Worm (Caenorhabditis elegans) whole organism, L1 larva: ENCODE results near the gene C48B4.6.
A peak's percentile ranks its signal among the peaks of the same experiment; 100 is the strongest.

ENCODE experiments used
- F16B12.6 ChIP-seq: fragments of 150-350 bp; optimal IDR thresholded peaks from 2 replicates; lab custom pipeline; 2014; ENCODE audit warnings: missing biosample characterization, missing genetic modification characterization
- Y116A8C.19 ChIP-seq: sonication (generic microtip); optimal IDR thresholded peaks from 2 replicates; lab custom pipeline; 2016; ENCODE audit warnings: missing compliant biosample characterization, missing genetic modification characterization, borderline replicate concordance
- aha-1 ChIP-seq: fragments of 150-350 bp; optimal IDR thresholded peaks from 2 replicates; lab custom pipeline; 2014; ENCODE audit warnings: missing biosample characterization, missing genetic modification characterization
- alr-1 ChIP-seq: fragments of 200-800 bp; sonication (Bioruptor generic); optimal IDR thresholded peaks from 2 replicates; lab custom pipeline; 2018; ENCODE audit warnings: borderline replicate concordance, mild to moderate bottlenecking, missing genetic modification characterization, missing compliant biosample characterization
- aly-2 ChIP-seq: fragments of 150-350 bp; optimal IDR thresholded peaks from 2 replicates; lab custom pipeline; 2014; ENCODE audit warnings: missing biosample characterization, missing genetic modification characterization
- ceh-8 ChIP-seq: fragments of 200-800 bp; sonication (Bioruptor generic); optimal IDR thresholded peaks from 2 replicates; lab custom pipeline; 2018; ENCODE audit warnings: mild to moderate bottlenecking, missing genetic modification characterization, moderate library complexity, missing compliant biosample characterization
- ceh-82 ChIP-seq, 3 experiments: fragments of 150-350 bp in 1 of 3; sonication (generic microtip) in 2 of 3; optimal IDR thresholded peaks; 2 replicates each; lab custom pipeline; 2014 to 2017; ENCODE audit warnings: missing biosample characterization in 3 of 3, missing genetic modification characterization in 3 of 3
- ceh-90 ChIP-seq: sonication (generic microtip); optimal IDR thresholded peaks from 2 replicates; lab custom pipeline; 2016; ENCODE audit warnings: missing genetic modification characterization, missing compliant biosample characterization
- dsc-1 ChIP-seq: sonication (generic microtip); optimal IDR thresholded peaks from 2 replicates; lab custom pipeline; 2016; ENCODE audit warnings: mild to moderate bottlenecking, missing genetic modification characterization, missing compliant biosample characterization
- efl-3 ChIP-seq: fragments of 200-800 bp; sonication (Bioruptor generic); optimal IDR thresholded peaks from 2 replicates; lab custom pipeline; 2018; ENCODE audit warnings: mild to moderate bottlenecking, missing genetic modification characterization, missing compliant biosample characterization
- egl-27 ChIP-seq, 2 experiments: fragments of 150-350 bp in 1 of 2; sonication (generic microtip); optimal IDR thresholded peaks; 3 replicates each; lab custom pipeline; 2017 to 2018; ENCODE audit warnings: missing biosample characterization in 2 of 2, missing genetic modification characterization in 2 of 2, missing genetic modification reagents in 2 of 2
- elt-2 ChIP-seq: sonication (generic microtip); optimal IDR thresholded peaks from 2 replicates; lab custom pipeline; 2016; ENCODE audit warnings: missing genetic modification characterization, mild to moderate bottlenecking, inconsistent platforms, missing compliant biosample characterization, missing genetic modification reagents
- ets-5 ChIP-seq: fragments of 200-800 bp; sonication (Bioruptor generic); IDR thresholded peaks from 2 replicates; pipeline ENCODE4 v1.3.6; 2022; ENCODE audit warnings: missing genetic modification characterization, missing compliant biosample characterization
- fkh-10 ChIP-seq: sonication (generic microtip); optimal IDR thresholded peaks from 2 replicates; lab custom pipeline; 2017; ENCODE audit warnings: missing biosample characterization, missing genetic modification reagents, missing genetic modification characterization
- fkh-8 ChIP-seq: sonication (generic microtip); optimal IDR thresholded peaks from 2 replicates; lab custom pipeline; 2016; ENCODE audit warnings: mild to moderate bottlenecking, missing genetic modification characterization, missing compliant biosample characterization
- fos-1 ChIP-seq: fragments of 150-350 bp; optimal IDR thresholded peaks from 2 replicates; lab custom pipeline; 2014; ENCODE audit warnings: missing biosample characterization, missing genetic modification characterization
- grh-1 ChIP-seq: fragments of 200-800 bp; sonication (Bioruptor generic); IDR thresholded peaks from 2 replicates; pipeline ENCODE4 v1.3.6; 2022; ENCODE audit warnings: missing genetic modification reagents, missing genetic modification characterization, missing compliant biosample characterization
- hlh-4 ChIP-seq: sonication (generic microtip); optimal IDR thresholded peaks from 2 replicates; lab custom pipeline; 2016; ENCODE audit warnings: mild to moderate bottlenecking, missing genetic modification characterization, missing compliant biosample characterization
- hpl-2 ChIP-seq: fragments of 150-350 bp; optimal IDR thresholded peaks from 2 replicates; lab custom pipeline; 2014; ENCODE audit warnings: missing biosample characterization, missing genetic modification reagents, missing genetic modification characterization
- isw-1 ChIP-seq: fragments of 200-800 bp; sonication (Bioruptor generic); IDR thresholded peaks from 2 replicates; pipeline ENCODE4 v1.3.6; 2022; ENCODE audit warnings: missing genetic modification characterization, missing compliant biosample characterization
- lin-14 ChIP-seq: fragments of 200-800 bp; sonication (Bioruptor generic); optimal IDR thresholded peaks from 2 replicates; lab custom pipeline; 2018; ENCODE audit warnings: mild to moderate bottlenecking, missing genetic modification characterization, moderate library complexity, missing compliant biosample characterization
- lin-15B ChIP-seq: fragments of 150-350 bp; sonication (generic microtip); optimal IDR thresholded peaks from 3 replicates; lab custom pipeline; 2014; ENCODE audit warnings: missing biosample characterization, missing genetic modification characterization
- lin-35 ChIP-seq, 2 experiments: fragments of 150-350 bp; optimal IDR thresholded peaks; 2 replicates each; lab custom pipeline; 2014; ENCODE audit warnings: missing biosample characterization in 2 of 2, missing genetic modification characterization in 2 of 2, missing genetic modification reagents in 2 of 2
- lin-39 ChIP-seq: fragments of 150-350 bp; optimal IDR thresholded peaks from 2 replicates; lab custom pipeline; 2014; ENCODE audit warnings: missing biosample characterization, missing genetic modification reagents, missing genetic modification characterization
- mab-9 ChIP-seq: fragments of 200-800 bp; sonication (Bioruptor generic); IDR thresholded peaks from 2 replicates; pipeline ENCODE4 v1.3.6; 2022; ENCODE audit warnings: missing genetic modification reagents, missing genetic modification characterization, missing compliant biosample characterization
- mdl-1 ChIP-seq, 2 experiments: fragments of 150-350 bp; optimal IDR thresholded peaks; 2 replicates each; lab custom pipeline; 2014 to 2017; ENCODE audit warnings: missing biosample characterization in 2 of 2, missing genetic modification characterization in 2 of 2, inconsistent platforms in 1 of 2
- nhr-11 ChIP-seq: fragments of 150-350 bp; optimal IDR thresholded peaks from 2 replicates; lab custom pipeline; 2014; ENCODE audit warnings: missing biosample characterization, missing genetic modification characterization
- nhr-12 ChIP-seq: sonication (generic microtip); optimal IDR thresholded peaks from 2 replicates; lab custom pipeline; 2017; ENCODE audit warnings: missing biosample characterization, missing genetic modification characterization
- nhr-19 ChIP-seq: fragments of 200-800 bp; sonication (Bioruptor generic); conservative IDR thresholded peaks from 2 replicates; pipeline ENCODE4 v1.3.6; 2022; ENCODE audit warnings: missing genetic modification characterization, missing compliant biosample characterization
- nhr-20 ChIP-seq: sonication (generic microtip); optimal IDR thresholded peaks from 2 replicates; lab custom pipeline; 2016; ENCODE audit warnings: mild to moderate bottlenecking, missing genetic modification characterization, missing compliant biosample characterization
- nhr-28 ChIP-seq: fragments of 150-350 bp; optimal IDR thresholded peaks from 2 replicates; lab custom pipeline; 2014; ENCODE audit warnings: missing biosample characterization, missing genetic modification characterization
- nhr-71 ChIP-seq: sonication (generic microtip); optimal IDR thresholded peaks from 2 replicates; lab custom pipeline; 2016; ENCODE audit warnings: mild to moderate bottlenecking, missing genetic modification characterization, moderate library complexity, missing compliant biosample characterization
- nhr-84 ChIP-seq: sonication (generic microtip); optimal IDR thresholded peaks from 2 replicates; lab custom pipeline; 2017; ENCODE audit warnings: missing biosample characterization, missing genetic modification characterization
- nhr-85 ChIP-seq: sonication (generic microtip); peaks from one replicate; lab custom pipeline; 2016; ENCODE audit warnings: missing genetic modification characterization, inconsistent platforms, missing compliant biosample characterization
- pag-3 ChIP-seq: sonication (generic microtip); optimal IDR thresholded peaks from 2 replicates; lab custom pipeline; 2017; ENCODE audit warnings: missing genetic modification characterization, mild to moderate bottlenecking, missing compliant biosample characterization, antibody characterized with exemption, borderline replicate concordance; ENCODE audit not compliant: insufficient read depth
- pqm-1 ChIP-seq: sonication (generic microtip); optimal IDR thresholded peaks from 3 replicates; lab custom pipeline; 2017; ENCODE audit warnings: missing biosample characterization, missing genetic modification characterization
- rnt-1 ChIP-seq: sonication (generic microtip); optimal IDR thresholded peaks from 2 replicates; lab custom pipeline; 2016; ENCODE audit warnings: mild to moderate bottlenecking, missing genetic modification characterization, moderate library complexity, missing compliant biosample characterization
- skn-1 ChIP-seq: fragments of 150-350 bp; optimal IDR thresholded peaks from 2 replicates; lab custom pipeline; 2014; ENCODE audit warnings: missing biosample characterization, missing genetic modification characterization
- snu-23 ChIP-seq: sonication (generic microtip); optimal IDR thresholded peaks from 2 replicates; lab custom pipeline; 2016; ENCODE audit warnings: missing genetic modification characterization, missing compliant biosample characterization
- sox-4 ChIP-seq: sonication (generic microtip); optimal IDR thresholded peaks from 2 replicates; lab custom pipeline; 2016; ENCODE audit warnings: missing genetic modification characterization, missing compliant biosample characterization
- sptf-1 ChIP-seq: fragments of 150-350 bp; optimal IDR thresholded peaks from 2 replicates; lab custom pipeline; 2014; ENCODE audit warnings: missing biosample characterization, missing genetic modification characterization
- sup-37 ChIP-seq: fragments of 200-800 bp; sonication (Bioruptor generic); optimal IDR thresholded peaks from 2 replicates; lab custom pipeline; 2018; ENCODE audit warnings: mild to moderate bottlenecking, missing genetic modification characterization, missing compliant biosample characterization
- swsn-7 ChIP-seq: sonication (generic microtip); optimal IDR thresholded peaks from 2 replicates; lab custom pipeline; 2016; ENCODE audit warnings: missing genetic modification characterization, missing compliant biosample characterization
- tbx-2 ChIP-seq: sonication (generic microtip); optimal IDR thresholded peaks from 2 replicates; lab custom pipeline; 2016; ENCODE audit warnings: missing genetic modification characterization, missing compliant biosample characterization
- unc-130 ChIP-seq: fragments of 150-350 bp; optimal IDR thresholded peaks from 2 replicates; lab custom pipeline; 2017; ENCODE audit warnings: missing biosample characterization, missing genetic modification characterization, inconsistent platforms
- unc-62 ChIP-seq: fragments of 150-350 bp; optimal IDR thresholded peaks from 2 replicates; lab custom pipeline; 2014; ENCODE audit warnings: missing biosample characterization, missing genetic modification reagents, missing genetic modification characterization
- unc-86 ChIP-seq: sonication (generic microtip); optimal IDR thresholded peaks from 2 replicates; lab custom pipeline; 2016; ENCODE audit warnings: missing genetic modification characterization, missing compliant biosample characterization
- unc-98 ChIP-seq: fragments of 200-800 bp; sonication (Bioruptor generic); IDR thresholded peaks from 2 replicates; pipeline ENCODE4 v1.3.6; 2022; ENCODE audit warnings: missing genetic modification characterization, missing compliant biosample characterization
- vab-15 ChIP-seq: sonication (generic microtip); optimal IDR thresholded peaks from 2 replicates; lab custom pipeline; 2017; ENCODE audit warnings: missing genotype, mild to moderate bottlenecking, missing genetic modification characterization, missing compliant biosample characterization
- zag-1 ChIP-seq: fragments of 150-350 bp; optimal IDR thresholded peaks from 2 replicates; lab custom pipeline; 2014; ENCODE audit warnings: missing biosample characterization, missing genetic modification characterization
- zip-4 ChIP-seq: fragments of 200-800 bp; sonication (Bioruptor generic); optimal IDR thresholded peaks from 2 replicates; lab custom pipeline; 2018; ENCODE audit warnings: mild to moderate bottlenecking, missing genetic modification characterization, moderate library complexity, missing compliant biosample characterization
- ztf-11 ChIP-seq, 2 experiments: sonication (generic microtip); optimal IDR thresholded peaks; 2 replicates each; lab custom pipeline; 2016 to 2017; ENCODE audit warnings: missing genetic modification characterization in 2 of 2, missing biosample characterization in 1 of 2, missing compliant biosample characterization in 1 of 2

The C48B4.6 gene

DNA sequence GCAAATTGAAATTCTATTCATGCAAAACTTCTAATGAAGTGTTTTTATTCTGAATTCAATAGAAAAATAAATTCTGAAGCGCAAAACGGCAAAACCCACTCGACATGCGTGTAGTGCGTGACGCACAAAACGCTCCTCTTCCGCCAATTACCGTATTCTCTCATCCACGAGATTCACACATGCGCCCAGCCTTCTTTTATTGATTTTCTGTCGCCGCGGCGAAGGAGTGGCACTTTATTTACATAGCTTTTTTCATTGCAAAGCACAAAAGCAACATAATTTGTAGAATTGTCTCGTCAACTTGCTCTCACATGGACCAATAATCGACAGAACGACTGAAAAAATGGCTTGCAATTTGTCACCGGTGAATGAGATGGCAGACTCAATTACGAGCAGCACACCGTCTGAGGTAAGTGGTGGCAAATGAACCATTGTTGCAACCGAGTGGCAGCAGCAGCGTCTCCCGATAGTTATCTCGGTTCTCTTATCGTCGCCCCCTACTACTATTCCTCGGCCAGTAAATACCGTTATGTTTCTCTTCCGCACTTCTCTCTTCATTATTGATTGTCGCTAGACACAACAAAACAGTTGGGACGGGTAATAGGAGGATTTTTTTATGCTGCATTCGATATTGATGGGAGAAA lies 12.2 kb downstream of the C48B4.6 start, which contains the start of gene unc-16 (continued):
- TF ChIP-seq lin-14 (GFP tag; lab: Kevin White, UChicago) (peak; percentile 95), skn-1 (tag; lab: Kevin White, UChicago) (peak; percentile 87), nhr-19 (GFP tag; lab: Robert Waterston, UW) (peak; percentile 87), dsc-1 (tag; lab: Kevin White, UChicago) (peak; percentile 89), fkh-8 (tag; lab: Kevin White, UChicago) (peak; percentile 90), vab-15 (tag; lab: Kevin White, UChicago) (no peak), pqm-1 (tag; lab: Kevin White, UChicago) (no peak), efl-3 (GFP tag; lab: Kevin White, UChicago) (peak; percentile 8), ets-5 (GFP tag; lab: Robert Waterston, UW) (no peak), sox-4 (peak; percentile 67), egl-27 (tag; optimal IDR thresholded peaks at IDR 0.05; lab: Kevin White, UChicago) (no peak), ceh-90 (tag; lab: Kevin White, UChicago) (peak; percentile 43), nhr-20 (tag; lab: Kevin White, UChicago) (peak; percentile 90), isw-1 (GFP tag; lab: Robert Waterston, UW) (peak; percentile 91), aly-2 (tag; lab: Kevin White, UChicago) (peak; percentile 72), nhr-11 (peak; percentile 11), aha-1 (peak; percentile 67), unc-130 (tag; lab: Kevin White, UChicago) (peak; percentile 88), nhr-85 (tag; lab: Kevin White, UChicago) (peak; percentile 88), ztf-11 (tag; optimal IDR thresholded peaks at IDR 0.05; lab: Kevin White, UChicago) (peak in 1 of 2 experiments; percentile 78), tbx-2 (tag; lab: Kevin White, UChicago) (peak; percentile 93), nhr-28 (tag; lab: Kevin White, UChicago) (no peak), lin-15B (peak; percentile 82), zip-4 (GFP tag; lab: Kevin White, UChicago) (peak; percentile 78), ceh-82 (tag; optimal IDR thresholded peaks at IDR 0.05; lab: Kevin White, UChicago) (peak; percentile 78 to 92 (median 89)), elt-2 (peak; percentile 19), nhr-12 (tag; lab: Kevin White, UChicago) (no peak), ceh-8 (GFP tag; lab: Kevin White, UChicago) (peak; percentile 85), unc-62 (GFP tag; lab: Kevin White, UChicago) (no peak), hlh-4 (tag; lab: Kevin White, UChicago) (no peak), fkh-10 (GFP tag; lab: Kevin White, UChicago) (peak; percentile 65), pag-3 (tag; lab: Kevin White, UChicago) (no peak), unc-98 (no peak), fos-1 (tag; lab: Kevin White, UChicago) (peak; percentile 77), zag-1 (tag; lab: Kevin White, UChicago) (no peak), Y116A8C.19 (no peak), mab-9 (GFP tag; lab: Robert Waterston, UW) (peak; percentile 69; the same call in 1 of the 2 replicates), sptf-1 (tag; lab: Kevin White, UChicago) (no peak), sup-37 (GFP tag; lab: Kevin White, UChicago) (peak; percentile 79), lin-35 (GFP tag; optimal IDR thresholded peaks at IDR 0.05; lab: Kevin White, UChicago) (peak; percentile 86), lin-39 (tag; lab: Kevin White, UChicago) (peak; percentile 35), alr-1 (tag; lab: Kevin White, UChicago) (no peak), nhr-84 (tag; lab: Kevin White, UChicago) (no peak), grh-1 (GFP tag; lab: Robert Waterston, UW) (no peak; the same call in 1 of the 2 replicates), snu-23 (GFP tag; lab: Kevin White, UChicago) (peak; percentile 95), hpl-2 (GFP tag; lab: Kevin White, UChicago) (peak; percentile 7), rnt-1 (tag; lab: Kevin White, UChicago) (peak; percentile 93), mdl-1 (tag; optimal IDR thresholded peaks at IDR 0.05; lab: Kevin White, UChicago) (peak; percentile 48 to 98), nhr-71 (tag; lab: Kevin White, UChicago) (peak; percentile 95), F16B12.6 (tag; lab: Kevin White, UChicago) (peak; percentile 69), swsn-7 (tag; lab: Kevin White, UChicago) (peak; percentile 94), unc-86 (tag; lab: Kevin White, UChicago) (peak; percentile 92)
